Worm (Caenorhabditis elegans): ENCODE measurements around the gene ZC412.3.

DNA sequence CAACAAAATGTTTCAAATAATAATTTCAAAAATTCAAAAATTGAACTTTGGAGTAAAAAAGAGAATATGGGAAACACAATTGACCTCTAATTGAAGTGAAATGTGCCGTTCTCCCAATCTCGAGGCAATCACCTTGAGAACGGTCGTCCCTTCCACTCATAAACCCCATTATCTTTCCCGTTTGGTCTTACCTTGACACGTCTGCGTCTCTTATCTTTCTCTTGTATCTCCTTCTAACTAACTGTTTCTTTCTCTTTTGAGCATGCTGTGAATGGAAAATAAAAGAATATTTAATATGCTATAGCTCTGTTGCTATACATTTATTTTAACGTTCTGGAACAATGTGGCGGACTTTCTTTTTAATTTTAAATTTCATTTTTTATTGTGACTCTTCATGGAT is 28.2 kb upstream of the ZC412.3 start, which contains the start of gene H12D21.10:
- TF ChIP-seq elt-1 (tag; optimal IDR thresholded peaks at IDR 0.05) (no peak), mbf-1 (tag; optimal IDR thresholded peaks at IDR 0.05) (no peak), lsy-2 (tag; optimal IDR thresholded peaks at IDR 0.05) (no peak), nhr-237 (tag; optimal IDR thresholded peaks at IDR 0.05) (no peak), snpc-4 (tag; optimal IDR thresholded peaks at IDR 0.05) (no peak), dmd-4 (tag; optimal IDR thresholded peaks at IDR 0.05) (no peak), nhr-12 (tag; optimal IDR thresholded peaks at IDR 0.05) (no peak), fos-1 (tag; optimal IDR thresholded peaks at IDR 0.05) (no peak), ZK546.5 (tag; optimal IDR thresholded peaks at IDR 0.05) (no peak)
